Fruit fly (Drosophila melanogaster) whole organism, embryonic: ENCODE data around the gene CG14182.

Experiments used
- CG10267 ChIP-seq: fragments of 200-800 bp; sonication (Bioruptor generic); optimal IDR thresholded peaks from 2 replicates; lab custom pipeline; 2018; ENCODE audit warnings: missing biosample characterization, mild to moderate bottlenecking, missing genetic modification characterization, moderate library complexity
- CG10431 ChIP-seq: fragments of 200-800 bp; sonication (Bioruptor generic); optimal IDR thresholded peaks from 3 replicates; lab custom pipeline; 2018; ENCODE audit warnings: missing biosample characterization, mild to moderate bottlenecking, missing genetic modification characterization
- CG10565 ChIP-seq: fragments of 200-800 bp; sonication (Bioruptor generic); optimal IDR thresholded peaks from 3 replicates; lab custom pipeline; 2016; ENCODE audit warnings: missing biosample characterization, mild to moderate bottlenecking, missing genetic modification characterization
- CG11504 ChIP-seq: fragments of 200-800 bp; sonication (Bioruptor generic); optimal IDR thresholded peaks from 3 replicates; lab custom pipeline; 2019; ENCODE audit warnings: missing biosample characterization, mild to moderate bottlenecking, missing genetic modification characterization, moderate library complexity
- CG13894 ChIP-seq: fragments of 200-800 bp; sonication (Bioruptor generic); optimal IDR thresholded peaks from 3 replicates; lab custom pipeline; 2018; ENCODE audit warnings: missing biosample characterization, mild to moderate bottlenecking, missing genetic modification characterization, moderate library complexity
- CG14441 ChIP-seq: fragments of 200-800 bp; sonication (Bioruptor generic); IDR thresholded peaks from 2 replicates; pipeline ENCODE4 v1.3.6; 2022; ENCODE audit warnings: missing biosample characterization, missing genetic modification characterization
- CG17361 ChIP-seq: fragments of 200-800 bp; sonication (Bioruptor generic); IDR thresholded peaks from 3 replicates; pipeline ENCODE4 v1.3.6; 2022; ENCODE audit warnings: missing biosample characterization, missing genetic modification characterization
- CG2120 ChIP-seq: fragments of 200-800 bp; sonication (Bioruptor generic); optimal IDR thresholded peaks from 3 replicates; lab custom pipeline; 2016; ENCODE audit warnings: missing biosample characterization, missing genetic modification characterization
- CG4282 ChIP-seq: fragments of 200-800 bp; sonication (Bioruptor generic); optimal IDR thresholded peaks from 2 replicates; lab custom pipeline; 2016; ENCODE audit warnings: missing biosample characterization, missing genetic modification characterization
- CG4424 ChIP-seq: fragments of 200-800 bp; sonication (Bioruptor generic); optimal IDR thresholded peaks from 3 replicates; lab custom pipeline; 2016; ENCODE audit warnings: missing biosample characterization, missing genetic modification characterization
- CG5953 ChIP-seq: fragments of 200-800 bp; sonication (Bioruptor generic); IDR thresholded peaks from 2 replicates; pipeline ENCODE4 v1.3.6; 2022; ENCODE audit warnings: missing biosample characterization, missing genetic modification characterization
- CG8281 ChIP-seq: fragments of 200-800 bp; sonication (Bioruptor generic); optimal IDR thresholded peaks from 2 replicates; lab custom pipeline; 2018; ENCODE audit warnings: missing biosample characterization, mild to moderate bottlenecking, missing genetic modification characterization, moderate library complexity
- CG8388 ChIP-seq: fragments of 200-800 bp; sonication (Bioruptor generic); optimal IDR thresholded peaks from 2 replicates; lab custom pipeline; 2019; ENCODE audit warnings: missing biosample characterization, mild to moderate bottlenecking, missing genetic modification characterization, moderate library complexity
- CoRest ChIP-seq: fragments of 200-800 bp; sonication (Bioruptor generic); optimal IDR thresholded peaks from 3 replicates; lab custom pipeline; 2018; ENCODE audit warnings: missing biosample characterization, mild to moderate bottlenecking, missing genetic modification characterization, moderate library complexity
- Elba2 ChIP-seq: fragments of 200-800 bp; sonication (Bioruptor generic); optimal IDR thresholded peaks from 3 replicates; lab custom pipeline; 2016; ENCODE audit warnings: missing biosample characterization, missing genetic modification characterization
- GATAe ChIP-seq: fragments of 200-800 bp; sonication (Bioruptor generic); conservative IDR thresholded peaks from 2 replicates; pipeline ENCODE4 v1.3.6; 2022; ENCODE audit warnings: missing biosample characterization, missing genetic modification characterization
- NC2β ChIP-seq: fragments of 200-800 bp; sonication (Bioruptor generic); optimal IDR thresholded peaks from 2 replicates; lab custom pipeline; 2016; ENCODE audit warnings: missing biosample characterization, missing genetic modification characterization
- Oaz ChIP-seq: fragments of 200-800 bp; sonication (Bioruptor generic); IDR thresholded peaks from 2 replicates; pipeline ENCODE4 v1.3.6; 2022; ENCODE audit warnings: missing biosample characterization, missing genetic modification characterization
- Xbp1 ChIP-seq: fragments of 200-800 bp; sonication (Bioruptor generic); optimal IDR thresholded peaks from 3 replicates; lab custom pipeline; 2016; ENCODE audit warnings: missing biosample characterization, mild to moderate bottlenecking, missing genetic modification characterization
- al ChIP-seq: fragments of 200-800 bp; sonication (Bioruptor generic); IDR thresholded peaks from 2 replicates; pipeline ENCODE4 v1.3.6; 2022; ENCODE audit warnings: missing biosample characterization, missing genetic modification characterization
- aop ChIP-seq: fragments of 200-800 bp; sonication (Bioruptor generic); IDR thresholded peaks from 2 replicates; pipeline ENCODE4 v1.3.6; 2022; ENCODE audit warnings: missing biosample characterization, missing genetic modification characterization
- ase ChIP-seq: fragments of 200-800 bp; sonication (Bioruptor generic); IDR thresholded peaks from 3 replicates; pipeline ENCODE4 v1.3.6; 2022; ENCODE audit warnings: missing biosample characterization, missing genetic modification characterization
- ash1 ChIP-seq: fragments of 200-800 bp; sonication (Bioruptor generic); optimal IDR thresholded peaks from 2 replicates; lab custom pipeline; 2018; ENCODE audit warnings: missing biosample characterization, mild to moderate bottlenecking, missing genetic modification characterization
- ato ChIP-seq: fragments of 200-800 bp; sonication (Bioruptor generic); IDR thresholded peaks from 2 replicates; pipeline ENCODE4 v1.3.6; 2022; ENCODE audit warnings: missing biosample characterization, missing genetic modification characterization; ENCODE audit not compliant: partially characterized antibody
- bowl ChIP-seq: fragments of 200-800 bp; sonication (Bioruptor generic); IDR thresholded peaks from 2 replicates; pipeline ENCODE4 v1.3.6; 2022; ENCODE audit warnings: missing biosample characterization, missing genetic modification characterization
- bsh ChIP-seq, 2 experiments: fragments of 200-800 bp; sonication (Bioruptor generic); optimal IDR thresholded peaks; 2 replicates each; lab custom pipeline; 2017 to 2018; ENCODE audit warnings: mild to moderate bottlenecking in 2 of 2, missing biosample characterization in 2 of 2, missing genetic modification characterization in 2 of 2, moderate library complexity in 1 of 2
- chinmo ChIP-seq: fragments of 200-800 bp; sonication (Bioruptor generic); IDR thresholded peaks from 4 replicates; pipeline ENCODE4 v1.3.6; 2022; ENCODE audit warnings: missing biosample characterization, missing genetic modification characterization; ENCODE audit not compliant: partially characterized antibody
- ci ChIP-seq: fragments of 200-800 bp; sonication (Bioruptor generic); IDR thresholded peaks from 3 replicates; pipeline ENCODE4 v1.3.6; 2022; ENCODE audit warnings: missing biosample characterization, missing genetic modification characterization
- dm ChIP-seq: fragments of 200-800 bp; sonication (Bioruptor generic); optimal IDR thresholded peaks from 3 replicates; lab custom pipeline; 2016; ENCODE audit warnings: missing biosample characterization, missing genetic modification characterization
- dmrt11E ChIP-seq: fragments of 200-800 bp; sonication (Bioruptor generic); optimal IDR thresholded peaks from 3 replicates; lab custom pipeline; 2018; ENCODE audit warnings: missing biosample characterization, mild to moderate bottlenecking, missing genetic modification characterization, moderate library complexity
- exex ChIP-seq: fragments of 200-800 bp; sonication (Bioruptor generic); optimal IDR thresholded peaks from 4 replicates; lab custom pipeline; 2018; ENCODE audit warnings: missing biosample characterization, mild to moderate bottlenecking, missing genetic modification characterization, moderate library complexity
- gce ChIP-seq: fragments of 200-800 bp; sonication (Bioruptor generic); IDR thresholded peaks from 3 replicates; pipeline ENCODE4 v1.3.6; 2022; ENCODE audit warnings: missing biosample characterization, missing genetic modification characterization
- hbn ChIP-seq: fragments of 200-800 bp; sonication (Bioruptor generic); IDR thresholded peaks from 2 replicates; pipeline ENCODE4 v1.3.6; 2022; ENCODE audit warnings: missing biosample characterization, missing genetic modification characterization; ENCODE audit not compliant: partially characterized antibody
- hkb ChIP-seq, 2 experiments: fragments of 200-800 bp in 1 of 2; fragments of >200 bp in 1 of 2; sonication (Bioruptor generic) in 1 of 2; IDR thresholded peaks in 1 of 2; optimal IDR thresholded peaks in 1 of 2; 2 replicates each; pipeline versions ENCODE4 v1.3.6 to Lab custom; 2017 to 2022; ENCODE audit warnings: missing biosample characterization in 1 of 2, missing genetic modification characterization in 1 of 2
- mirr ChIP-seq: fragments of 200-800 bp; sonication (Bioruptor generic); optimal IDR thresholded peaks from 3 replicates; lab custom pipeline; 2018; ENCODE audit warnings: missing biosample characterization, mild to moderate bottlenecking, missing genetic modification characterization
- nau ChIP-seq: fragments of 200-800 bp; sonication (Bioruptor generic); optimal IDR thresholded peaks from 3 replicates; lab custom pipeline; 2017; ENCODE audit warnings: missing biosample characterization, mild to moderate bottlenecking, missing genetic modification characterization, missing genetic modification reagents
- org-1 ChIP-seq: fragments of 200-800 bp; sonication (Bioruptor generic); optimal IDR thresholded peaks from 2 replicates; lab custom pipeline; 2017; ENCODE audit warnings: missing biosample characterization, missing genetic modification characterization
- pho ChIP-seq: fragments of 200-800 bp; sonication (Bioruptor generic); optimal IDR thresholded peaks from 2 replicates; lab custom pipeline; 2016; ENCODE audit warnings: missing biosample characterization, missing genetic modification characterization
- pita ChIP-seq: fragments of 200-800 bp; sonication (Bioruptor generic); optimal IDR thresholded peaks from 2 replicates; lab custom pipeline; 2017; ENCODE audit warnings: missing biosample characterization, mild to moderate bottlenecking, missing genetic modification characterization
- psq ChIP-seq: fragments of 200-800 bp; sonication (Bioruptor generic); optimal IDR thresholded peaks from 2 replicates; lab custom pipeline; 2017; ENCODE audit warnings: missing biosample characterization, missing genetic modification characterization
- run ChIP-seq: fragments of 200-800 bp; sonication (Bioruptor generic); optimal IDR thresholded peaks from 3 replicates; lab custom pipeline; 2018; ENCODE audit warnings: missing biosample characterization, mild to moderate bottlenecking, missing genetic modification characterization
- schlank ChIP-seq: fragments of 200-800 bp; sonication (Bioruptor generic); optimal IDR thresholded peaks from 2 replicates; lab custom pipeline; 2018; ENCODE audit warnings: missing biosample characterization, mild to moderate bottlenecking, missing genetic modification characterization
- sim ChIP-seq: fragments of 200-800 bp; sonication (Bioruptor generic); IDR thresholded peaks from 2 replicates; pipeline ENCODE4 v1.3.6; 2022; ENCODE audit warnings: missing biosample characterization, missing genetic modification characterization
- slp2 ChIP-seq: fragments of 200-800 bp; sonication (Bioruptor generic); optimal IDR thresholded peaks from 2 replicates; lab custom pipeline; 2016; ENCODE audit warnings: missing biosample characterization, missing genetic modification characterization
- sqz ChIP-seq: fragments of 200-800 bp; sonication (Bioruptor generic); optimal IDR thresholded peaks from 3 replicates; lab custom pipeline; 2018; ENCODE audit warnings: missing biosample characterization, mild to moderate bottlenecking, missing genetic modification characterization
- ssp ChIP-seq: fragments of 200-800 bp; sonication (Bioruptor generic); IDR thresholded peaks from 2 replicates; pipeline ENCODE4 v1.3.6; 2022; ENCODE audit warnings: missing biosample characterization, missing genetic modification characterization
- tgo ChIP-seq: fragments of 200-800 bp; sonication (Bioruptor generic); IDR thresholded peaks from 3 replicates; pipeline ENCODE4 v1.3.6; 2022; ENCODE audit warnings: missing biosample characterization, missing genetic modification characterization
- tna ChIP-seq: fragments of 200-800 bp; sonication (Bioruptor generic); IDR thresholded peaks from 2 replicates; pipeline ENCODE4 v1.3.6; 2022; ENCODE audit warnings: missing biosample characterization, missing genetic modification characterization; ENCODE audit not compliant: partially characterized antibody
- trem ChIP-seq: fragments of 200-800 bp; optimal IDR thresholded peaks from 3 replicates; lab custom pipeline; 2019; ENCODE audit warnings: missing biosample characterization, mild to moderate bottlenecking, missing genetic modification characterization, moderate library complexity

The CG14182 gene

dm6 chr3L:19929719-19930334, 49.8 kb downstream of the CG14182 start (continued):
- TF ChIP-seq CG10565 (GFP tag; lab: Kevin White, UChicago) (no peak), dmrt11E (no peak), bowl (GFP tag; lab: Robert Waterston, UW) (no peak), CG10431 (peak; percentile 23), schlank (tag; lab: Kevin White, UChicago) (no peak), CG8281 (tag; lab: Kevin White, UChicago) (peak; percentile 99), CG11504 (tag; lab: Kevin White, UChicago) (peak; percentile 56), tna (no peak), al (GFP tag; lab: Robert Waterston, UW) (no peak), aop (no peak), NC2β (GFP tag; lab: Kevin White, UChicago) (no peak), ase (GFP tag; lab: Robert Waterston, UW) (no peak), dm (no peak), slp2 (GFP tag; lab: Kevin White, UChicago) (no peak), hkb (optimal IDR thresholded peaks at IDR 0.05; lab: Kevin White, UChicago) (no peak), hkb (GFP tag; IDR thresholded peaks at IDR 0.05; lab: Robert Waterston, UW) (0 out of 2 replicates have a peak, but pooled peaks have one; percentile 10), CG8388 (GFP tag; lab: Kevin White, UChicago) (no peak), CG17361 (GFP tag; lab: Robert Waterston, UW) (0 out of 3 replicates have a peak, but pooled peaks have one; percentile 6), CG10267 (tag; lab: Kevin White, UChicago) (no peak), CG14441 (GFP tag; lab: Robert Waterston, UW) (peak; percentile 33; the same call in 1 of the 2 replicates), tgo (GFP tag; lab: Robert Waterston, UW) (no peak), sim (no peak), CG5953 (GFP tag; lab: Robert Waterston, UW) (no peak), sqz (GFP tag; lab: Kevin White, UChicago) (peak; percentile 65), psq (GFP tag; lab: Kevin White, UChicago) (no peak), run (tag; lab: Kevin White, UChicago) (no peak), Elba2 (GFP tag; lab: Kevin White, UChicago) (no peak), nau (GFP tag; lab: Kevin White, UChicago) (no peak), Xbp1 (GFP tag; lab: Kevin White, UChicago) (peak; percentile 26), bsh (GFP tag; optimal IDR thresholded peaks at IDR 0.05; lab: Kevin White, UChicago) (no peak), ash1 (GFP tag; lab: Kevin White, UChicago) (no peak), mirr (GFP tag; lab: Kevin White, UChicago) (peak; percentile 96), pita (GFP tag; lab: Kevin White, UChicago) (no peak), ssp (GFP tag; lab: Robert Waterston, UW) (no peak), gce (no peak), CoRest (no peak), Oaz (GFP tag; lab: Robert Waterston, UW) (no peak), CG4282 (no peak), trem (tag; lab: Kevin White, UChicago) (no peak), pho (GFP tag; lab: Kevin White, UChicago) (no peak), ci (GFP tag; lab: Robert Waterston, UW) (no peak), CG2120 (peak; percentile 21), hbn (no peak), chinmo (GFP tag; lab: Robert Waterston, UW) (peak; percentile 81; the same call in 2 of the 4 replicates), exex (peak; percentile 99), ato (GFP tag; lab: Robert Waterston, UW) (no peak), CG4424 (no peak), org-1 (GFP tag; lab: Kevin White, UChicago) (no peak), GATAe (GFP tag; lab: Robert Waterston, UW) (peak; percentile 56; the same call in 1 of the 2 replicates), CG13894 (peak; percentile 24)
